Worm (Caenorhabditis elegans): ENCODE data around the gene mspn-1.

mspn-1 gene

ce11 chrIV:10135817-10136216, 42.0 kb upstream of the mspn-1 start, which contains the start of gene K08F4.5:
Gene K08F4.5, minus strand, starts transcription at chrIV:10135917.
- no peak for TF ChIP-seq cnd-1 (tag; optimal IDR thresholded peaks at IDR 0.05)
- no peak for TF ChIP-seq pha-4 (tag; optimal IDR thresholded peaks at IDR 0.05)
- no peak for TF ChIP-seq hlh-1 (tag; optimal IDR thresholded peaks at IDR 0.05)
- TF ChIP-seq nhr-76 (tag; optimal IDR thresholded peaks at IDR 0.05) = no peak
- no peak for TF ChIP-seq unc-39 (tag; optimal IDR thresholded peaks at IDR 0.05)
- TF ChIP-seq tbx-8 (GFP tag; optimal IDR thresholded peaks at IDR 0.05) = no peak
- TF ChIP-seq ztf-11 (tag; optimal IDR thresholded peaks at IDR 0.05) = no peak
- no peak for TF ChIP-seq zip-8 (tag; optimal IDR thresholded peaks at IDR 0.05)
- no peak for TF ChIP-seq ceh-39 (tag; optimal IDR thresholded peaks at IDR 0.05)
- TF ChIP-seq nhr-12 (tag; optimal IDR thresholded peaks at IDR 0.05) = no peak

- TF ChIP-seq nhr-12 (tag; optimal IDR thresholded peaks at IDR 0.05) (no peak), ceh-39 (tag; optimal IDR thresholded peaks at IDR 0.05) (no peak), elt-1 (tag; optimal IDR thresholded peaks at IDR 0.05; ENCODE audit: borderline replicate concordance, insufficient read depth) (no peak), lin-13 (tag; optimal IDR thresholded peaks at IDR 0.05) (no peak), hlh-1 (tag; optimal IDR thresholded peaks at IDR 0.05) (no peak), mab-5 (tag; optimal IDR thresholded peaks at IDR 0.05) (no peak), pha-4 (tag; optimal IDR thresholded peaks at IDR 0.05) (no peak), ham-2 (GFP tag; optimal IDR thresholded peaks at IDR 0.05) (no peak), zip-8 (tag; optimal IDR thresholded peaks at IDR 0.05) (no peak), flh-1 (GFP tag; optimal IDR thresholded peaks at IDR 0.05) (no peak), lin-32 (GFP tag; optimal IDR thresholded peaks at IDR 0.05) (no peak), ceh-83 (GFP tag; optimal IDR thresholded peaks at IDR 0.05) (no peak), mep-1 (tag; optimal IDR thresholded peaks at IDR 0.05) (no peak), snpc-4 (tag; optimal IDR thresholded peaks at IDR 0.05) (no peak), blmp-1 (tag; optimal IDR thresholded peaks at IDR 0.05) (no peak)
Measured at ce11 chrIV:10137804-10138203, 40.0 kb upstream of the mspn-1 start, which contains the start of gene K08F4.12. Gene K08F4.12, plus strand, starts transcription at chrIV:10138104.

ce11 chrIV:10140143-10140542, 37.6 kb upstream of the mspn-1 start, which contains the start of gene gst-3:
Gene gst-3, minus strand, starts transcription at chrIV:10140243.
- TF ChIP-seq unc-39 (tag; optimal IDR thresholded peaks at IDR 0.05) (no peak), pha-4 (tag; optimal IDR thresholded peaks at IDR 0.05) (no peak), tbx-8 (GFP tag; optimal IDR thresholded peaks at IDR 0.05) (no peak), elt-1 (tag; optimal IDR thresholded peaks at IDR 0.05; ENCODE audit: borderline replicate concordance, insufficient read depth) (no peak), hlh-1 (tag; optimal IDR thresholded peaks at IDR 0.05) (no peak)

- TF ChIP-seq elt-3 (tag; optimal IDR thresholded peaks at IDR 0.05) = no peak
- TF ChIP-seq lsy-2 (tag; optimal IDR thresholded peaks at IDR 0.05) = no peak
- TF ChIP-seq nhr-2 (tag; optimal IDR thresholded peaks at IDR 0.05) = no peak
- TF ChIP-seq lin-32 (GFP tag; optimal IDR thresholded peaks at IDR 0.05) = no peak
- no peak for TF ChIP-seq ceh-43 (GFP tag; optimal IDR thresholded peaks at IDR 0.05)
- TF ChIP-seq nhr-76 (tag; optimal IDR thresholded peaks at IDR 0.05) = no peak
Measured at ce11 chrIV:10141930-10142505, 35.8 kb upstream of the mspn-1 start, which contains the start of the genes gst-2, gst-4 and dhs-12. Gene gst-2, minus strand, starts transcription at chrIV:10142061. Gene gst-4, plus strand, starts transcription at chrIV:10142225. Gene dhs-12, plus strand, starts transcription at chrIV:10142455.

- TF ChIP-seq nhr-28 (tag; optimal IDR thresholded peaks at IDR 0.05) (no peak), pha-4 (tag; optimal IDR thresholded peaks at IDR 0.05) (no peak), hlh-1 (tag; optimal IDR thresholded peaks at IDR 0.05) (no peak), ztf-11 (tag; optimal IDR thresholded peaks at IDR 0.05) (no peak), unc-62 (GFP tag; optimal IDR thresholded peaks at IDR 0.05) (no peak), blmp-1 (tag; optimal IDR thresholded peaks at IDR 0.05) (no peak), lin-13 (tag; optimal IDR thresholded peaks at IDR 0.05) (no peak), nhr-237 (tag; optimal IDR thresholded peaks at IDR 0.05) (no peak), ham-2 (GFP tag; optimal IDR thresholded peaks at IDR 0.05) (no peak), tbx-8 (GFP tag; optimal IDR thresholded peaks at IDR 0.05) (no peak), M03D4.4 (tag; optimal IDR thresholded peaks at IDR 0.05) (no peak), ceh-39 (tag; optimal IDR thresholded peaks at IDR 0.05) (no peak), nhr-2 (tag; optimal IDR thresholded peaks at IDR 0.05) (no peak), elt-3 (tag; optimal IDR thresholded peaks at IDR 0.05) (no peak), ceh-83 (GFP tag; optimal IDR thresholded peaks at IDR 0.05) (no peak), zip-8 (tag; optimal IDR thresholded peaks at IDR 0.05) (no peak), lin-32 (GFP tag; optimal IDR thresholded peaks at IDR 0.05) (no peak), mls-2 (tag; optimal IDR thresholded peaks at IDR 0.05) (no peak)
Measured at ce11 chrIV:10143640-10144039, 34.1 kb upstream of the mspn-1 start, which contains the start of gene msp-38. Gene msp-38, minus strand, starts transcription at chrIV:10143740.

Data from whole organism, mixed stage, embryonic.